Fruit fly (Drosophila melanogaster) whole organism, embryonic: ENCODE data around the gene JIL-1.
A peak's percentile ranks its signal among the peaks of the same experiment; 100 is the strongest.

Experiments
- Antp ChIP-seq: fragments of 200-800 bp; sonication (Bioruptor generic); optimal IDR thresholded peaks from 3 replicates; lab custom pipeline; 2016; ENCODE audit warnings: missing biosample characterization, missing genetic modification characterization
- BtbVII ChIP-seq: fragments of 200-800 bp; sonication (Bioruptor generic); optimal IDR thresholded peaks from 3 replicates; lab custom pipeline; 2017; ENCODE audit warnings: missing biosample characterization, mild to moderate bottlenecking, missing genetic modification characterization
- Bteb2 ChIP-seq: fragments of 200-800 bp; sonication (Bioruptor generic); optimal IDR thresholded peaks from 2 replicates; lab custom pipeline; 2016; ENCODE audit warnings: missing biosample characterization, missing genetic modification characterization
- CG10209 ChIP-seq: fragments of 200-800 bp; sonication (Bioruptor generic); optimal IDR thresholded peaks from 3 replicates; lab custom pipeline; 2017; ENCODE audit warnings: missing biosample characterization, mild to moderate bottlenecking, missing genetic modification characterization, missing genetic modification reagents
- CG10462 ChIP-seq: fragments of 200-800 bp; sonication (Bioruptor generic); optimal IDR thresholded peaks from 2 replicates; lab custom pipeline; 2016; ENCODE audit warnings: missing biosample characterization, missing genetic modification characterization
- CG10979 ChIP-seq: fragments of 200-800 bp; sonication (Bioruptor generic); optimal IDR thresholded peaks from 2 replicates; lab custom pipeline; 2018; ENCODE audit warnings: missing biosample characterization, mild to moderate bottlenecking, missing genetic modification characterization, moderate library complexity
- CG11560 ChIP-seq: fragments of 200-800 bp; sonication (Bioruptor generic); IDR thresholded peaks from 3 replicates; pipeline ENCODE4 v1.3.6; 2022; ENCODE audit warnings: missing biosample characterization, missing genetic modification characterization
- CG11696 ChIP-seq: fragments of 200-800 bp; sonication (Bioruptor generic); IDR thresholded peaks from 2 replicates; pipeline ENCODE4 v1.3.6; 2022; ENCODE audit warnings: missing biosample characterization, missing genetic modification characterization
- CG12155 ChIP-seq: fragments of 200-800 bp; sonication (Bioruptor generic); optimal IDR thresholded peaks from 3 replicates; lab custom pipeline; 2016; ENCODE audit warnings: missing biosample characterization, missing genetic modification characterization
- CG12391 ChIP-seq: fragments of 200-800 bp; sonication (Bioruptor generic); optimal IDR thresholded peaks from 3 replicates; lab custom pipeline; 2018; ENCODE audit warnings: missing biosample characterization, mild to moderate bottlenecking, missing genetic modification characterization, moderate library complexity
- CG13123 ChIP-seq: fragments of 200-800 bp; sonication (Bioruptor generic); optimal IDR thresholded peaks from 2 replicates; lab custom pipeline; 2016; ENCODE audit warnings: missing biosample characterization, missing genetic modification characterization
- CG13287 ChIP-seq: fragments of 200-800 bp; sonication (Bioruptor generic); IDR thresholded peaks from 2 replicates; pipeline ENCODE4 v1.3.6; 2022; ENCODE audit warnings: missing biosample characterization, missing genetic modification characterization; ENCODE audit not compliant: partially characterized antibody
- CG17186 ChIP-seq: fragments of 200-800 bp; sonication (Bioruptor generic); optimal IDR thresholded peaks from 3 replicates; lab custom pipeline; 2017; ENCODE audit warnings: missing biosample characterization, missing genetic modification reagents, missing genetic modification characterization
- CG18764 ChIP-seq: fragments of 200-800 bp; sonication (Bioruptor generic); optimal IDR thresholded peaks from 3 replicates; lab custom pipeline; 2016; ENCODE audit warnings: missing biosample characterization, missing genetic modification characterization
- CG2678 ChIP-seq: fragments of 200-800 bp; sonication (Bioruptor generic); optimal IDR thresholded peaks from 3 replicates; lab custom pipeline; 2019; ENCODE audit warnings: missing biosample characterization, mild to moderate bottlenecking, missing genetic modification characterization, moderate library complexity
- CG2889 ChIP-seq: fragments of 200-800 bp; sonication (Bioruptor generic); IDR thresholded peaks from 3 replicates; pipeline ENCODE4 v1.3.6; 2022; ENCODE audit warnings: missing biosample characterization, missing genetic modification characterization
- CG34224 ChIP-seq: fragments of 200-800 bp; sonication (Bioruptor generic); IDR thresholded peaks from 3 replicates; pipeline ENCODE4 v1.3.6; 2022; ENCODE audit warnings: missing biosample characterization, missing genetic modification characterization; ENCODE audit not compliant: partially characterized antibody
- CG34422 ChIP-seq: fragments of 200-800 bp; sonication (Bioruptor generic); IDR thresholded peaks from 3 replicates; pipeline ENCODE4 v1.3.6; 2022; ENCODE audit warnings: missing biosample characterization, missing genetic modification characterization
- CG3838 ChIP-seq: fragments of 200-800 bp; sonication (Bioruptor generic); optimal IDR thresholded peaks from 3 replicates; lab custom pipeline; 2016; ENCODE audit warnings: missing biosample characterization, missing genetic modification characterization
- CG6854 ChIP-seq: fragments of 200-800 bp; sonication (Bioruptor generic); optimal IDR thresholded peaks from 3 replicates; lab custom pipeline; 2017; ENCODE audit warnings: missing biosample characterization, mild to moderate bottlenecking, missing genetic modification characterization
- CG7839 ChIP-seq: fragments of 200-800 bp; sonication (Bioruptor generic); optimal IDR thresholded peaks from 3 replicates; lab custom pipeline; 2018; ENCODE audit warnings: missing biosample characterization, mild to moderate bottlenecking, missing genetic modification characterization, moderate library complexity
- CG7963 ChIP-seq: fragments of 200-800 bp; sonication (Bioruptor generic); IDR thresholded peaks from 3 replicates; pipeline ENCODE4 v1.3.6; 2022; ENCODE audit warnings: missing biosample characterization, missing genetic modification characterization; ENCODE audit not compliant: partially characterized antibody
- CG9215 ChIP-seq: fragments of 200-800 bp; sonication (Bioruptor generic); IDR thresholded peaks from 2 replicates; pipeline ENCODE4 v1.3.6; 2022; ENCODE audit warnings: missing biosample characterization, missing genetic modification characterization
- Camta ChIP-seq: fragments of 200-800 bp; sonication (Bioruptor generic); optimal IDR thresholded peaks from 2 replicates; lab custom pipeline; 2016; ENCODE audit warnings: missing biosample characterization, missing genetic modification characterization
- CoRest ChIP-seq: fragments of 200-800 bp; sonication (Bioruptor generic); optimal IDR thresholded peaks from 3 replicates; lab custom pipeline; 2018; ENCODE audit warnings: missing biosample characterization, mild to moderate bottlenecking, missing genetic modification characterization, moderate library complexity
- Doc2 ChIP-seq: fragments of 200-800 bp; sonication (Bioruptor generic); IDR thresholded peaks from 2 replicates; pipeline ENCODE4 v1.3.6; 2022; ENCODE audit warnings: missing biosample characterization, missing genetic modification characterization
- Drgx ChIP-seq: fragments of 200-800 bp; sonication (Bioruptor generic); IDR thresholded peaks from 2 replicates; pipeline ENCODE4 v1.3.6; 2022; ENCODE audit warnings: missing biosample characterization, missing genetic modification characterization
- Eip74EF ChIP-seq, 2 experiments: fragments of 200-800 bp in 1 of 2; fragments of >200 bp in 1 of 2; sonication (Bioruptor generic) in 1 of 2; optimal IDR thresholded peaks; 2 replicates each; lab custom pipeline; 2017 to 2019; ENCODE audit warnings: missing biosample characterization in 2 of 2, missing genetic modification characterization in 2 of 2, mild to moderate bottlenecking in 1 of 2, moderate library complexity in 1 of 2
- H15 ChIP-seq: fragments of 200-800 bp; sonication (Bioruptor generic); IDR thresholded peaks from 3 replicates; pipeline ENCODE4 v1.3.6; 2022; ENCODE audit warnings: missing biosample characterization, missing genetic modification characterization
- Hand ChIP-seq: fragments of 200-800 bp; sonication (Bioruptor generic); optimal IDR thresholded peaks from 2 replicates; lab custom pipeline; 2017; ENCODE audit warnings: mild to moderate bottlenecking, missing biosample characterization, missing genetic modification reagents, missing genetic modification characterization
- Hr51 ChIP-seq, 2 experiments: fragments of 200-800 bp; sonication (Bioruptor generic); optimal IDR thresholded peaks; 2 replicates in 1 of 2; 3 replicates in 1 of 2; lab custom pipeline; 2016 to 2018; ENCODE audit warnings: missing biosample characterization in 2 of 2, missing genetic modification characterization in 2 of 2, mild to moderate bottlenecking in 1 of 2, moderate library complexity in 1 of 2
- Lim3 ChIP-seq: fragments of 200-800 bp; sonication (Bioruptor generic); IDR thresholded peaks from 2 replicates; pipeline ENCODE4 v1.3.6; 2022; ENCODE audit warnings: missing biosample characterization, missing genetic modification characterization
- Myb ChIP-seq: fragments of 200-800 bp; sonication (Bioruptor generic); optimal IDR thresholded peaks from 2 replicates; lab custom pipeline; 2016; ENCODE audit warnings: missing biosample characterization, missing genetic modification characterization
- NC2α ChIP-seq: fragments of 200-800 bp; sonication (Bioruptor generic); optimal IDR thresholded peaks from 2 replicates; lab custom pipeline; 2016; ENCODE audit warnings: missing biosample characterization, missing genetic modification characterization
- NK7.1 ChIP-seq: fragments of 200-800 bp; sonication (Bioruptor generic); optimal IDR thresholded peaks from 3 replicates; lab custom pipeline; 2016; ENCODE audit warnings: missing biosample characterization, missing genetic modification characterization
- Sox102F ChIP-seq: fragments of 200-800 bp; sonication (Bioruptor generic); optimal IDR thresholded peaks from 2 replicates; lab custom pipeline; 2018; ENCODE audit warnings: missing biosample characterization, mild to moderate bottlenecking, missing genetic modification characterization, moderate library complexity
- Xbp1 ChIP-seq: fragments of 200-800 bp; sonication (Bioruptor generic); optimal IDR thresholded peaks from 3 replicates; lab custom pipeline; 2016; ENCODE audit warnings: missing biosample characterization, mild to moderate bottlenecking, missing genetic modification characterization
- bab2 ChIP-seq: fragments of 200-800 bp; sonication (Bioruptor generic); optimal IDR thresholded peaks from 2 replicates; lab custom pipeline; 2016; ENCODE audit warnings: missing biosample characterization, missing genetic modification characterization
- br ChIP-seq: fragments of >200 bp; optimal IDR thresholded peaks from 2 replicates; lab custom pipeline; 2017
- dimm ChIP-seq: fragments of 200-800 bp; sonication (Bioruptor generic); IDR thresholded peaks from 2 replicates; pipeline ENCODE4 v1.3.6; 2022; ENCODE audit warnings: missing biosample characterization, missing genetic modification characterization
- fru ChIP-seq: fragments of >200 bp; optimal IDR thresholded peaks from 2 replicates; lab custom pipeline; 2017
- lilli ChIP-seq: fragments of 200-800 bp; sonication (Bioruptor generic); optimal IDR thresholded peaks from 3 replicates; lab custom pipeline; 2016; ENCODE audit warnings: missing biosample characterization, missing genetic modification characterization
- lov ChIP-seq, 2 experiments: fragments of 200-800 bp in 1 of 2; fragments of >200 bp in 1 of 2; sonication (Bioruptor generic) in 1 of 2; IDR thresholded peaks in 1 of 2; optimal IDR thresholded peaks in 1 of 2; 2 replicates in 1 of 2; 3 replicates in 1 of 2; pipeline versions ENCODE4 v1.3.6 to Lab custom; 2017 to 2022; ENCODE audit warnings: missing biosample characterization in 1 of 2, missing genetic modification characterization in 1 of 2
- pan ChIP-seq, 4 experiments: fragments of >200 bp in 3 of 4; fragments of 200-800 bp in 1 of 4; sonication (Bioruptor generic) in 1 of 4; optimal IDR thresholded peaks in 3 of 4; IDR thresholded peaks in 1 of 4; 2 replicates each; pipeline versions ENCODE4 v1.3.6 to Lab custom; 2017 to 2022; ENCODE audit warnings: missing biosample characterization in 2 of 4, missing genetic modification characterization in 2 of 4, mixed read lengths in 1 of 4
- pb ChIP-seq: fragments of 200-800 bp; sonication (Bioruptor generic); optimal IDR thresholded peaks from 3 replicates; lab custom pipeline; 2016; ENCODE audit warnings: missing biosample characterization, missing genetic modification characterization
- rib ChIP-seq: fragments of 200-800 bp; sonication (Bioruptor generic); IDR thresholded peaks from 2 replicates; pipeline ENCODE4 v1.3.6; 2022; ENCODE audit warnings: missing biosample characterization, missing genetic modification characterization
- row ChIP-seq: fragments of 200-800 bp; sonication (Bioruptor generic); IDR thresholded peaks from 3 replicates; pipeline ENCODE4 v1.3.6; 2022; ENCODE audit warnings: missing biosample characterization, missing genetic modification characterization
- sens-2 ChIP-seq: fragments of 200-800 bp; sonication (Bioruptor generic); IDR thresholded peaks from 2 replicates; pipeline ENCODE4 v1.3.6; 2022; ENCODE audit warnings: missing biosample characterization, missing genetic modification characterization
- ssp ChIP-seq: fragments of 200-800 bp; sonication (Bioruptor generic); IDR thresholded peaks from 2 replicates; pipeline ENCODE4 v1.3.6; 2022; ENCODE audit warnings: missing biosample characterization, missing genetic modification characterization
- stwl ChIP-seq: fragments of 200-800 bp; sonication (Bioruptor generic); optimal IDR thresholded peaks from 3 replicates; lab custom pipeline; 2018; ENCODE audit warnings: missing biosample characterization, mild to moderate bottlenecking, missing genetic modification characterization, moderate library complexity
- z ChIP-seq: fragments of 200-800 bp; sonication (Bioruptor generic); IDR thresholded peaks from 3 replicates; pipeline ENCODE4 v1.3.6; 2022; ENCODE audit warnings: missing biosample characterization, missing genetic modification characterization

The JIL-1 gene

DNA sequence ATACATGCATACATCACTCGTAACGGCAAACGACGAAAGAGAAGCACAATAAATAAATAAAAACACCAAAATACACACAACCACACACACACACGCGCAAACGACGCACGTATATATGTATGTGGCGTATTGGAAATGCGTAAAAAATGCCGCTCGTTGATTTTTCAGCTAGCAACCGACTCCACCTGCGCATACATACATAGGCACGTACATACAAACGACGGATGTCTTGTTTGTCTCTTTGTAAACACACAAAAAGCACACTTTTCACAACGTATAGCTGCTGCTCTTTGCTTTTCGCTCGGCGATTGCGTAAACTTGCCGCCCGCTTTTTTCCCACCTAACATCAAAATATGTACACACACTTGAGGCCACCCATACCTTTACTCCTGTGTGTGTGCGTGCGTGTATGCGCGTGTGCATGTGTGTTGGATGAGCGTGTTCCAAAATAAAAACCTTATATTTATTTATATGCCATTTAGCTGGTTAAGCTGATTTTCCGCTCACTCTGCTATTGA is 27.0 kb upstream of the JIL-1 start (continued):
- TF ChIP-seq br (lab: Kevin White, UChicago) (no peak), fru (lab: Kevin White, UChicago) (no peak), CG11560 (tag; lab: Robert Waterston, UW) (no peak), Myb (GFP tag; lab: Kevin White, UChicago) (no peak), CG2889 (GFP tag; lab: Robert Waterston, UW) (no peak), CG10979 (tag; lab: Kevin White, UChicago) (no peak), H15 (no peak), CG7839 (tag; lab: Kevin White, UChicago) (no peak), Bteb2 (GFP tag; lab: Kevin White, UChicago) (no peak), CG18764 (GFP tag; lab: Kevin White, UChicago) (no peak), lilli (GFP tag; lab: Kevin White, UChicago) (peak; percentile 5), Camta (GFP tag; lab: Kevin White, UChicago) (no peak), CG12391 (tag; lab: Kevin White, UChicago) (no peak), z (GFP tag; lab: Robert Waterston, UW) (peak; percentile 40; the same call in 1 of the 3 replicates), Hand (GFP tag; lab: Kevin White, UChicago) (no peak), CG2678 (peak; percentile 53), rib (peak; percentile 63), Hr51 (GFP tag; optimal IDR thresholded peaks at IDR 0.05; lab: Kevin White, UChicago) (peak in 1 of 2 experiments; percentile 29), CG7963 (no peak), Xbp1 (no peak), sens-2 (GFP tag; lab: Robert Waterston, UW) (no peak), CG10462 (GFP tag; lab: Kevin White, UChicago) (no peak), CG34422 (GFP tag; lab: Robert Waterston, UW) (peak; percentile 58; the same call in 1 of the 3 replicates), pan (optimal IDR thresholded peaks at IDR 0.05; lab: Kevin White, UChicago) (no peak), pan (GFP tag; optimal IDR thresholded peaks at IDR 0.05 in 1 of 2, IDR thresholded peaks at IDR 0.05 in 1 of 2) (no peak), CG6854 (GFP tag; lab: Kevin White, UChicago) (peak; percentile 47), pb (GFP tag; lab: Kevin White, UChicago) (no peak), CG3838 (no peak), CG34224 (GFP tag; lab: Robert Waterston, UW) (no peak), Drgx (GFP tag; lab: Robert Waterston, UW) (no peak), lov (optimal IDR thresholded peaks at IDR 0.05; lab: Kevin White, UChicago) (no peak), lov (GFP tag; IDR thresholded peaks at IDR 0.05; lab: Robert Waterston, UW) (no peak), CoRest (no peak), Sox102F (GFP tag; lab: Kevin White, UChicago) (no peak), CG10209 (GFP tag; lab: Kevin White, UChicago) (peak; percentile 30), CG12155 (GFP tag; lab: Kevin White, UChicago) (peak; percentile 46), Eip74EF (GFP tag; optimal IDR thresholded peaks at IDR 0.05; lab: Kevin White, UChicago) (no peak), Lim3 (GFP tag; lab: Robert Waterston, UW) (no peak), CG13287 (GFP tag; lab: Robert Waterston, UW) (no peak), NC2α (GFP tag; lab: Kevin White, UChicago) (no peak), CG13123 (GFP tag; lab: Kevin White, UChicago) (no peak), CG17186 (GFP tag; lab: Kevin White, UChicago) (no peak), stwl (no peak), NK7.1 (GFP tag; lab: Kevin White, UChicago) (no peak), Doc2 (GFP tag; lab: Robert Waterston, UW) (no peak), Antp (GFP tag; lab: Kevin White, UChicago) (no peak), CG11696 (GFP tag; lab: Robert Waterston, UW) (no peak), CG9215 (GFP tag; lab: Robert Waterston, UW) (no peak), row (GFP tag; lab: Robert Waterston, UW) (no peak; the same call in 2 of the 3 replicates), ssp (no peak), dimm (GFP tag; lab: Robert Waterston, UW) (no peak), BtbVII (peak; percentile 63), bab2 (GFP tag; lab: Kevin White, UChicago) (no peak)
